Worm (Caenorhabditis elegans) whole organism, L3 larva: ENCODE measurements around the gene Y62H9A.3.

Source experiments
- R02D3.7 ChIP-seq: fragments of 150-350 bp; optimal IDR thresholded peaks from 2 replicates; lab custom pipeline; 2014; ENCODE audit warnings: missing biosample characterization, missing genetic modification characterization
- ZK546.5 ChIP-seq: sonication (generic microtip); optimal IDR thresholded peaks from 2 replicates; lab custom pipeline; 2017; ENCODE audit warnings: missing biosample characterization, missing genetic modification characterization
- aly-2 ChIP-seq: fragments of 150-350 bp; optimal IDR thresholded peaks from 2 replicates; lab custom pipeline; 2014; ENCODE audit warnings: missing biosample characterization, missing genetic modification characterization
- ama-1 ChIP-seq: fragments of 150-350 bp; optimal IDR thresholded peaks from 2 replicates; lab custom pipeline; 2018
- ceh-16 ChIP-seq: sonication (generic microtip); optimal IDR thresholded peaks from 2 replicates; lab custom pipeline; 2017; ENCODE audit warnings: missing biosample characterization, missing genetic modification characterization
- ceh-82 ChIP-seq: fragments of 150-350 bp; optimal IDR thresholded peaks from 2 replicates; lab custom pipeline; 2014; ENCODE audit warnings: missing biosample characterization, missing genetic modification characterization
- ceh-9 ChIP-seq: sonication (generic microtip); optimal IDR thresholded peaks from 2 replicates; lab custom pipeline; 2018; ENCODE audit warnings: missing biosample characterization, missing genetic modification characterization
- daf-12 ChIP-seq: fragments of 150-350 bp; optimal IDR thresholded peaks from 2 replicates; lab custom pipeline; 2014; ENCODE audit warnings: missing biosample characterization, missing genetic modification reagents, missing genetic modification characterization
- egl-27 ChIP-seq: sonication (generic microtip); optimal IDR thresholded peaks from 4 replicates; lab custom pipeline; 2017; ENCODE audit warnings: missing biosample characterization, missing genetic modification reagents, missing genetic modification characterization
- elt-1 ChIP-seq: fragments of 150-350 bp; optimal IDR thresholded peaks from 2 replicates; lab custom pipeline; 2014; ENCODE audit warnings: missing biosample characterization, missing genetic modification characterization
- elt-2 ChIP-seq: sonication (generic microtip); optimal IDR thresholded peaks from 2 replicates; lab custom pipeline; 2016; ENCODE audit warnings: missing genetic modification reagents, mild to moderate bottlenecking, missing genetic modification characterization, missing compliant biosample characterization
- elt-3 ChIP-seq, 3 experiments: fragments of 150-350 bp in 1 of 3; sonication (generic microtip) in 2 of 3; optimal IDR thresholded peaks; 2 replicates in 2 of 3; 4 replicates in 1 of 3; lab custom pipeline; 2014 to 2017; ENCODE audit warnings: missing biosample characterization in 3 of 3, missing genetic modification characterization in 3 of 3
- eor-1 ChIP-seq, 2 experiments: fragments of 150-350 bp; optimal IDR thresholded peaks; 2 replicates each; lab custom pipeline; 2014 to 2018; ENCODE audit warnings: missing biosample characterization in 2 of 2, missing genetic modification characterization in 2 of 2
- fkh-10 ChIP-seq: sonication (generic microtip); optimal IDR thresholded peaks from 2 replicates; lab custom pipeline; 2017; ENCODE audit warnings: missing biosample characterization, missing genetic modification reagents, missing genetic modification characterization
- jun-1 ChIP-seq: fragments of 150-350 bp; optimal IDR thresholded peaks from 2 replicates; lab custom pipeline; 2014; ENCODE audit warnings: missing biosample characterization, missing genetic modification reagents, missing genetic modification characterization
- lin-15B ChIP-seq: fragments of 150-350 bp; optimal IDR thresholded peaks from 2 replicates; lab custom pipeline; 2014; ENCODE audit warnings: missing biosample characterization, missing genetic modification characterization
- lin-39 ChIP-seq: fragments of 150-350 bp; optimal IDR thresholded peaks from 2 replicates; lab custom pipeline; 2018; ENCODE audit warnings: missing biosample characterization, missing genetic modification reagents, missing genetic modification characterization
- mdl-1 ChIP-seq: fragments of 150-350 bp; optimal IDR thresholded peaks from 2 replicates; lab custom pipeline; 2014; ENCODE audit warnings: missing biosample characterization, missing genetic modification characterization
- mml-1 ChIP-seq: fragments of 150-350 bp; sonication (generic microtip); optimal IDR thresholded peaks from 3 replicates; lab custom pipeline; 2014; ENCODE audit warnings: missing biosample characterization, missing genetic modification characterization
- nhr-11 ChIP-seq: fragments of 150-350 bp; optimal IDR thresholded peaks from 2 replicates; lab custom pipeline; 2014; ENCODE audit warnings: missing biosample characterization, missing genetic modification characterization
- nhr-12 ChIP-seq: fragments of 150-350 bp; optimal IDR thresholded peaks from 2 replicates; lab custom pipeline; 2014; ENCODE audit warnings: missing biosample characterization, missing genetic modification characterization
- nhr-237 ChIP-seq: fragments of 150-350 bp; optimal IDR thresholded peaks from 2 replicates; lab custom pipeline; 2014; ENCODE audit warnings: missing biosample characterization, missing genetic modification characterization
- nhr-28 ChIP-seq: fragments of 150-350 bp; optimal IDR thresholded peaks from 2 replicates; lab custom pipeline; 2014; ENCODE audit warnings: missing biosample characterization, missing genetic modification characterization
- nhr-43 ChIP-seq: sonication (generic microtip); optimal IDR thresholded peaks from 2 replicates; lab custom pipeline; 2016; ENCODE audit warnings: mild to moderate bottlenecking, missing genetic modification characterization, missing compliant biosample characterization; ENCODE audit not compliant: poor library complexity, severe bottlenecking
- nhr-67 ChIP-seq: fragments of 150-350 bp; optimal IDR thresholded peaks from 2 replicates; lab custom pipeline; 2014; ENCODE audit warnings: missing biosample characterization, missing genetic modification characterization
- pha-4 ChIP-seq: fragments of 150-350 bp; optimal IDR thresholded peaks from 2 replicates; lab custom pipeline; 2014; ENCODE audit warnings: missing biosample characterization, missing genetic modification reagents, missing genetic modification characterization
- skn-1 ChIP-seq: fragments of 150-350 bp; optimal IDR thresholded peaks from 2 replicates; lab custom pipeline; 2014; ENCODE audit warnings: missing biosample characterization, missing genetic modification characterization
- tbx-2 ChIP-seq: sonication (generic microtip); optimal IDR thresholded peaks from 2 replicates; lab custom pipeline; 2016; ENCODE audit warnings: mild to moderate bottlenecking, missing genetic modification characterization, missing compliant biosample characterization
- unc-39 ChIP-seq: sonication (generic microtip); optimal IDR thresholded peaks from 4 replicates; lab custom pipeline; 2017; ENCODE audit warnings: missing biosample characterization, missing genetic modification characterization
- unc-62 ChIP-seq: fragments of 150-350 bp; sonication (generic microtip); optimal IDR thresholded peaks from 4 replicates; lab custom pipeline; 2014; ENCODE audit warnings: missing biosample characterization, missing genetic modification reagents, missing genetic modification characterization
- zag-1 ChIP-seq: fragments of 150-350 bp; optimal IDR thresholded peaks from 2 replicates; lab custom pipeline; 2014; ENCODE audit warnings: missing biosample characterization, missing genetic modification characterization
- ztf-11 ChIP-seq: fragments of 150-350 bp; optimal IDR thresholded peaks from 2 replicates; lab custom pipeline; 2014; ENCODE audit warnings: missing biosample characterization, missing genetic modification characterization
- ztf-4 ChIP-seq: fragments of 150-350 bp; optimal IDR thresholded peaks from 2 replicates; lab custom pipeline; 2014; ENCODE audit warnings: missing biosample characterization, missing genetic modification characterization

Gene Y62H9A.3

DNA sequence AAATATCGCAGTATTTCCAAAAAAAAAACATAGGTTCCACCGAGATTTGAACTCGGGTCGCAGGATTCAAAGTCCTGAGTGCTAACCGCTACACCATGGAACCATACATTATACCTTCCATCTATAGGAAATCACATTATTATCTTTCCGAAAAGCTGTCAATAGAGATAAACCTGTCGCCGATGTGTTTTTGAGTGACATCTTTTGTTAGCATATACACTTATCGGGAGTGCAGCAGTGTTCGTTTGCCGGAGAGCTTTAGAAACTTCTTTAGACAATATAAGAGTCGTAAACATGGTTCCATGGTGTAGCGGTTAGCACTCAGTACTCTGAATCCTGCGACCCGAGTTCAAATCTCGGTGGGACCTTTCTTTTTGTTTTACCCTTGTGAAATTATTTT lies 7.6 kb downstream of the Y62H9A.3 start:
- no peak for TF ChIP-seq nhr-43 (tag; lab: Kevin White, UChicago)
- no peak for TF ChIP-seq unc-62 (GFP tag; lab: Kevin White, UChicago)
- no peak for TF ChIP-seq pha-4

DNA sequence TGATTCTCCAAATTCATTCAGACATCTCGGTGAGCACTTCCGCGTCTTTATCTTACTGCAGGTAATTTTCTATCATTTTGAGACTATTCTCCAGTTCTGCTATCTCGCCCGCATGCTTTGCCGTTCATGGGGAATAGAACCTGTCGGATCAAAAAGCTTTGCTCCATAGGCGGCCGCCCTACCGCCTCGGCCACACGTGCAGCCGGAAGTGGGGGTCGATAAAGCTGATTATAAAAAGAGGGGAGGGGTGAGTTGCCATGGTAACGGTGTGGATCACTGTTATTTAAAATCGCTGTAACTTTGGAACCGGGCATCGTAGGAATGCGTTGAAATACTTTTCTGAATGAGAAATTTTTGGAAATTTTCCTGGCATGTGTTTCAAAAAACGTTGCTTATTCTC lies 9.4 kb downstream of the Y62H9A.3 start:
- TF ChIP-seq eor-1 (tag; optimal IDR thresholded peaks at IDR 0.05; lab: Kevin White, UChicago) (no peak), unc-39 (no peak), zag-1 (tag; lab: Kevin White, UChicago) (no peak), aly-2 (tag; lab: Kevin White, UChicago) (no peak), ZK546.5 (tag; lab: Kevin White, UChicago) (no peak), lin-39 (tag; lab: Kevin White, UChicago) (no peak), elt-1 (tag; lab: Kevin White, UChicago) (no peak), fkh-10 (no peak), nhr-11 (no peak), elt-2 (tag; lab: Kevin White, UChicago) (no peak), daf-12 (tag; lab: Kevin White, UChicago) (no peak), ztf-11 (tag; lab: Kevin White, UChicago) (no peak), R02D3.7 (tag; lab: Kevin White, UChicago) (no peak), nhr-237 (tag; lab: Kevin White, UChicago) (no peak), unc-62 (GFP tag; lab: Kevin White, UChicago) (no peak), lin-15B (no peak), ztf-4 (no peak), ceh-82 (no peak)

DNA sequence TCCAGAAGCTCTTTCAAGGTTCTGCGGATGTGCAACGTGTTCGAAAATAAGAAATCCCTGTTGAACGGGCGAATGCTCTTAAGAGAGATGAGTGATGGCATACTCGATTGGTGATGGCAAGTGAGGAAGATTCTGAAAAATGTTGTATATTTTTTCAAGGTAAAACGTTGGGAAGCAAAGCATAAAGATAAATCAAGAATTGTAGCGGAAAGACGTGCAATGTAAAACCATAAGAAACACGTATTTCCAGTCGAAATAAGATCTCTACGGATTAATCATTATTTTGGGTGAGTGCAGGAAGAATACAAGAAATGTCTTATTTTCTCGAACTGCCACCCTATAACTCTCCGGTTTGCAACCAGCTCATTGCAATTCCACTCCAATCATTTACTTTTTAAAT lies 10.5 kb downstream of the Y62H9A.3 start, which contains the start of gene dot-1.2:
dot-1.2 (minus strand) TSS at position 101 of the 400 bp plus-strand sequence.
- no peak for TF ChIP-seq ceh-9 (tag; lab: Kevin White, UChicago)
- TF ChIP-seq nhr-11: no peak
- no peak for TF ChIP-seq egl-27 (tag; lab: Kevin White, UChicago)
- TF ChIP-seq ceh-82: no peak
- TF ChIP-seq elt-3 (tag; optimal IDR thresholded peaks at IDR 0.05; lab: Kevin White, UChicago): no peak
- no peak for TF ChIP-seq ztf-4
- TF ChIP-seq ZK546.5 (tag; lab: Kevin White, UChicago): no peak
- no peak for TF ChIP-seq skn-1
- TF ChIP-seq elt-1 (tag; lab: Kevin White, UChicago): no peak

DNA sequence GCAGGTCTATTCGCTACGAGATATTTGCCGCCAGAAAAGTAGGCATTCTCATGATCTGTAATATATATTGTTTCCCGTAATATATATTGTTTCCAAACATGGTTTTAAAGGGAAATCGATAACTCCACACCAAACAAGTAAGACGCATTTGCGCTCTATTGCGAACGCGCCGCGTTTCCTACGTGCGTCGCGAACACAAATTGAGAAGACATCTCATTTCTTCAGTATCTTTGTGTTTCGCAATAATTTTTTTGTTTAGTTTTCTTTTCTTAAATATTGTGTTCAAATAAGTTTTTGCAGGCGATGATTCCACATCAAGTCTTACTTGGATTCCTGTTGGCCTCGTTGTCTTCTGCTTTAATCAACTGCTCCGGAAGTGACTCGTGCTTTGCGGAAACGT lies 14.7 kb downstream of the Y62H9A.3 start, which contains the start of gene F54F7.6:
F54F7.6 (plus strand) TSS at position 301 of the 400 bp plus-strand sequence.
- TF ChIP-seq tbx-2 (tag; lab: Kevin White, UChicago): no peak
- TF ChIP-seq ama-1 (lab: Kevin White, UChicago): no peak
- no peak for TF ChIP-seq ZK546.5 (tag; lab: Kevin White, UChicago)
- TF ChIP-seq nhr-43 (tag; lab: Kevin White, UChicago): no peak
- TF ChIP-seq eor-1 (tag; optimal IDR thresholded peaks at IDR 0.05; lab: Kevin White, UChicago): no peak
- TF ChIP-seq nhr-67: no peak
- TF ChIP-seq mdl-1: no peak
- TF ChIP-seq mml-1 (tag; lab: Kevin White, UChicago): no peak
- TF ChIP-seq pha-4: no peak

DNA sequence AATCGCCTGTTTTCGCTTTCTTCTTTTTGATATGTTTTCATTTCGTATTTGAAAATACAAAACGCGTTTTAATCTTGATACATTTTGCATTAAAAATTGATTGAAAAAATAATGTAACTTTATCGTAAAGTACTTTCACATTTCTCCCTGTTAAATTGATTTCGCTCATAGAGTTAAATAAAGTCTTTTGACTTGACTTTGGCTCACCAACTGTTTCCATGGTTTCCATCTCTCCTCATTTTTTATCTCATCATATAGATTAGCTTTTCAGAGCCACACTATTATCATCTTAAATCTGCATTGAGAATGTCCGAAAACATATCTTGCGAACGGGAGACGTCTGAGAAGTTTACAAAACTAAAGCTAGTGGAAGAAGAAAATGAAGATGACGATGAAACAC lies 16.5 kb downstream of the Y62H9A.3 start, which contains the start of gene F54F7.10:
F54F7.10 (plus strand) TSS at position 301 of the 400 bp plus-strand sequence.
- no peak for TF ChIP-seq ztf-11 (tag; lab: Kevin White, UChicago)
- no peak for TF ChIP-seq unc-39
- TF ChIP-seq elt-3 (tag; optimal IDR thresholded peaks at IDR 0.05; lab: Kevin White, UChicago): no peak
- no peak for TF ChIP-seq nhr-28 (tag; lab: Kevin White, UChicago)
- TF ChIP-seq eor-1 (tag; optimal IDR thresholded peaks at IDR 0.05; lab: Kevin White, UChicago): no peak
- TF ChIP-seq mdl-1: no peak
- no peak for TF ChIP-seq nhr-12
- no peak for TF ChIP-seq ceh-82
- no peak for TF ChIP-seq ama-1 (lab: Kevin White, UChicago)
- TF ChIP-seq unc-62 (GFP tag; lab: Kevin White, UChicago): no peak
- TF ChIP-seq elt-2 (tag; lab: Kevin White, UChicago): no peak
- no peak for TF ChIP-seq R02D3.7 (tag; lab: Kevin White, UChicago)
- no peak for TF ChIP-seq elt-1 (tag; lab: Kevin White, UChicago)
- TF ChIP-seq jun-1 (tag; lab: Kevin White, UChicago): no peak
- no peak for TF ChIP-seq ZK546.5 (tag; lab: Kevin White, UChicago)
- TF ChIP-seq ceh-16: no peak
